Fruit fly (Drosophila melanogaster): ENCODE data around the gene Nsun2.

dm6 chrX:4100824-4101368 lies 12.6 kb downstream of the Nsun2 start, which contains the start of the genes Cmtr1 and CG15375:
- TF ChIP-seq Hr39 (GFP tag; optimal IDR thresholded peaks at IDR 0.05) = no peak
- no peak for TF ChIP-seq acj6 (GFP tag; optimal IDR thresholded peaks at IDR 0.05)
- no peak for TF ChIP-seq CG11902 (GFP tag; optimal IDR thresholded peaks at IDR 0.05)
- no peak for TF ChIP-seq vri (GFP tag; optimal IDR thresholded peaks at IDR 0.05)
- TF ChIP-seq CG11762 (GFP tag; optimal IDR thresholded peaks at IDR 0.05; ENCODE audit: insufficient read depth) = no peak
- no peak for TF ChIP-seq CG15336 (GFP tag; IDR thresholded peaks at IDR 0.05)
- no peak for TF ChIP-seq achi (GFP tag; optimal IDR thresholded peaks at IDR 0.05)
